In the genomic region with DNA sequence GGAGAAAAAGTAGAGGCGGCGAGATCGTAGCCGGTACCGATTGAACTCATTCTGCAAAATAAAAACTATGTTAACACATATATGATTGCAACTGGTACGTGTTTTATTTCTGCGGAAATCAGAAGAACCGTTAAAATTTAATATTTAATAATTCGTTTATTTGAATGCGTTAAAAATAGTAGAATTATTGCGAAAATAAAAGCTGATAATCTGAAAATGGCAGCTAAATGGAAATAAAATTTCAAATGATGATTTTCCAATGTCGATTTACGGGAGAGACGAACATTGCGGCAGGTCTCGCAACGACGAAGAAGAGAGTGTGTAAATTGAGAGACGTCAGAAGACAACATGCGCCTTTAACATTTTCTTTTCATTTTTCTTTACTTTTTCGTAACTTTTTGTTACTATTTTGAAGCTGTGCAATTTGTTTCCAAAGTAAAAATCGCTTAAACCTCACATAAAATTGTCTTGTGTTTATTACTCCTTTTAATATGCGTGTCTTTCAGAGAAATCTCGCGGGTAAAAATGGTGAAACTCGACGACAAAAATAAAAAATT, we compare ENCODE assay signal across 1 worm cellular context.
TF ChIP-seq lines count a peak whose summit lies in the region.

Gene pas-7, minus strand, starts transcription at position 51 of the 557 bp plus-strand sequence.
Gene puf-12, plus strand, starts transcription at position 507 of the 557 bp plus-strand sequence.

TF ChIP-seq in whole organism, L1 larva, 84 proteins besides CTCF, POLR2A, EP300 and RAD21 (continued from another document):
- TF ChIP-seq lin-13 (GFP tag; optimal IDR thresholded peaks at IDR 0.05; lab: Kevin White, UChicago) (no peak), jun-1 (tag; optimal IDR thresholded peaks at IDR 0.05; lab: Kevin White, UChicago) (no peak), ceh-8 (GFP tag; optimal IDR thresholded peaks at IDR 0.05; lab: Kevin White, UChicago) (no peak), fkh-4 (tag; optimal IDR thresholded peaks at IDR 0.05; lab: Kevin White, UChicago; ENCODE audit: borderline replicate concordance) (no peak), dsc-1 (tag; optimal IDR thresholded peaks at IDR 0.05; lab: Kevin White, UChicago) (no peak), dpl-1 (GFP tag; optimal IDR thresholded peaks at IDR 0.05; lab: Kevin White, UChicago) (peak; percentile 24 to 67 (median 41)), pag-3 (tag; optimal IDR thresholded peaks at IDR 0.05; lab: Kevin White, UChicago; ENCODE audit: borderline replicate concordance, insufficient read depth) (no peak), blmp-1 (tag; optimal IDR thresholded peaks at IDR 0.05; lab: Kevin White, UChicago) (no peak), swsn-7 (tag; optimal IDR thresholded peaks at IDR 0.05; lab: Kevin White, UChicago) (no peak), fkh-8 (tag; optimal IDR thresholded peaks at IDR 0.05; lab: Kevin White, UChicago) (no peak), ama-1 (optimal IDR thresholded peaks at IDR 0.05; lab: Kevin White, UChicago) (no peak), hlh-4 (tag; optimal IDR thresholded peaks at IDR 0.05; lab: Kevin White, UChicago) (no peak), mdl-1 (tag; optimal IDR thresholded peaks at IDR 0.05; lab: Kevin White, UChicago) (no peak), unc-86 (tag; optimal IDR thresholded peaks at IDR 0.05; lab: Kevin White, UChicago) (no peak), ceh-82 (tag; optimal IDR thresholded peaks at IDR 0.05; lab: Kevin White, UChicago) (peak in 1 of 3 experiments; percentile 20), hlh-17 (GFP tag; optimal IDR thresholded peaks at IDR 0.05; lab: Kevin White, UChicago; ENCODE audit: borderline replicate concordance) (no peak), fos-1 (tag; optimal IDR thresholded peaks at IDR 0.05; lab: Kevin White, UChicago) (no peak), F16B12.6 (tag; optimal IDR thresholded peaks at IDR 0.05; lab: Kevin White, UChicago) (no peak), C04F5.9 (tag; optimal IDR thresholded peaks at IDR 0.05; lab: Kevin White, UChicago) (no peak), lin-39 (tag; optimal IDR thresholded peaks at IDR 0.05; lab: Kevin White, UChicago) (no peak), snu-23 (GFP tag; optimal IDR thresholded peaks at IDR 0.05; lab: Kevin White, UChicago) (peak; percentile 48), zag-1 (tag; optimal IDR thresholded peaks at IDR 0.05; lab: Kevin White, UChicago) (no peak), mep-1 (tag; optimal IDR thresholded peaks at IDR 0.05; lab: Kevin White, UChicago) (no peak), nhr-76 (tag; optimal IDR thresholded peaks at IDR 0.05; lab: Kevin White, UChicago) (no peak), lin-35 (GFP tag; optimal IDR thresholded peaks at IDR 0.05; lab: Kevin White, UChicago) (peak; percentile 55 to 74), ces-1 (GFP tag; optimal IDR thresholded peaks at IDR 0.05; lab: Kevin White, UChicago) (no peak), pax-3 (tag; optimal IDR thresholded peaks at IDR 0.05; lab: Kevin White, UChicago) (no peak), nhr-84 (tag; optimal IDR thresholded peaks at IDR 0.05; lab: Kevin White, UChicago) (no peak), unc-30 (tag; optimal IDR thresholded peaks at IDR 0.05; lab: Kevin White, UChicago) (no peak), irx-1 (tag; optimal IDR thresholded peaks at IDR 0.05; lab: Kevin White, UChicago) (no peak), C34B4.2 (tag; optimal IDR thresholded peaks at IDR 0.05; lab: Kevin White, UChicago) (no peak), nhr-237 (tag; optimal IDR thresholded peaks at IDR 0.05; lab: Kevin White, UChicago) (no peak), Y116A8C.19 (tag; optimal IDR thresholded peaks at IDR 0.05; lab: Kevin White, UChicago; ENCODE audit: borderline replicate concordance) (no peak), lsy-2 (tag; optimal IDR thresholded peaks at IDR 0.05; lab: Kevin White, UChicago) (peak in 1 of 2 experiments; percentile 80), xbp-1 (tag; optimal IDR thresholded peaks at IDR 0.05; lab: Kevin White, UChicago) (no peak), unc-130 (tag; optimal IDR thresholded peaks at IDR 0.05; lab: Kevin White, UChicago) (no peak), rnt-1 (tag; optimal IDR thresholded peaks at IDR 0.05; lab: Kevin White, UChicago) (no peak), egl-13 (tag; optimal IDR thresholded peaks at IDR 0.05; lab: Kevin White, UChicago) (no peak), nhr-20 (tag; optimal IDR thresholded peaks at IDR 0.05; lab: Kevin White, UChicago) (no peak), grh-1 (GFP tag; IDR thresholded peaks at IDR 0.05; lab: Robert Waterston, UW) (no peak), sox-4 (tag; optimal IDR thresholded peaks at IDR 0.05; lab: Kevin White, UChicago) (no peak), elt-2 (tag; optimal IDR thresholded peaks at IDR 0.05; lab: Kevin White, UChicago) (no peak), ets-5 (GFP tag; IDR thresholded peaks at IDR 0.05; lab: Robert Waterston, UW) (no peak), efl-3 (GFP tag; optimal IDR thresholded peaks at IDR 0.05; lab: Kevin White, UChicago) (no peak), nhr-11 (tag; optimal IDR thresholded peaks at IDR 0.05; lab: Kevin White, UChicago) (no peak), vab-15 (tag; optimal IDR thresholded peaks at IDR 0.05; lab: Kevin White, UChicago) (no peak), fkh-10 (GFP tag; optimal IDR thresholded peaks at IDR 0.05; lab: Kevin White, UChicago) (no peak)
